Fruit fly (Drosophila melanogaster) whole organism, adult: ENCODE measurements around the gene Ptpmeg2.
A peak's percentile ranks its signal among the peaks of the same experiment; 100 is the strongest.

Experiments used
- CG11617 ChIP-seq: fragments of 200-800 bp; sonication (Bioruptor generic); optimal IDR thresholded peaks from 2 replicates; lab custom pipeline; 2017; ENCODE audit warnings: mild to moderate bottlenecking, missing biosample characterization, missing genetic modification reagents, missing genetic modification characterization
- CG14711 ChIP-seq: fragments of 200-800 bp; sonication (Bioruptor generic); optimal IDR thresholded peaks from 2 replicates; lab custom pipeline; 2018; ENCODE audit warnings: missing biosample characterization, mild to moderate bottlenecking, missing genetic modification characterization, moderate library complexity
- CG7045 ChIP-seq: fragments of 200-800 bp; sonication (Bioruptor generic); optimal IDR thresholded peaks from 2 replicates; lab custom pipeline; 2017; ENCODE audit warnings: missing biosample characterization, mild to moderate bottlenecking, missing genetic modification characterization
- Crg-1 ChIP-seq: fragments of 200-800 bp; sonication (Bioruptor generic); optimal IDR thresholded peaks from 2 replicates; lab custom pipeline; 2016; ENCODE audit warnings: missing biosample characterization, missing genetic modification characterization
- Mnt ChIP-seq: fragments of 200-800 bp; sonication (Bioruptor generic); optimal IDR thresholded peaks from 2 replicates; lab custom pipeline; 2016; ENCODE audit warnings: missing biosample characterization, mild to moderate bottlenecking, missing genetic modification characterization
- bab1 ChIP-seq: fragments of 200-800 bp; sonication (Bioruptor generic); optimal IDR thresholded peaks from 3 replicates; lab custom pipeline; 2019; ENCODE audit warnings: missing biosample characterization, mild to moderate bottlenecking, missing genetic modification characterization, moderate library complexity
- cic ChIP-seq: fragments of 200-800 bp; sonication (Bioruptor generic); optimal IDR thresholded peaks from 2 replicates; lab custom pipeline; 2017; ENCODE audit warnings: missing biosample characterization, mild to moderate bottlenecking, missing genetic modification characterization, moderate library complexity
- pad ChIP-seq: fragments of 200-800 bp; sonication (Bioruptor generic); optimal IDR thresholded peaks from 3 replicates; lab custom pipeline; 2017; ENCODE audit warnings: missing biosample characterization, missing genetic modification characterization, mild to moderate bottlenecking, moderate library complexity, missing genetic modification reagents

DNA sequence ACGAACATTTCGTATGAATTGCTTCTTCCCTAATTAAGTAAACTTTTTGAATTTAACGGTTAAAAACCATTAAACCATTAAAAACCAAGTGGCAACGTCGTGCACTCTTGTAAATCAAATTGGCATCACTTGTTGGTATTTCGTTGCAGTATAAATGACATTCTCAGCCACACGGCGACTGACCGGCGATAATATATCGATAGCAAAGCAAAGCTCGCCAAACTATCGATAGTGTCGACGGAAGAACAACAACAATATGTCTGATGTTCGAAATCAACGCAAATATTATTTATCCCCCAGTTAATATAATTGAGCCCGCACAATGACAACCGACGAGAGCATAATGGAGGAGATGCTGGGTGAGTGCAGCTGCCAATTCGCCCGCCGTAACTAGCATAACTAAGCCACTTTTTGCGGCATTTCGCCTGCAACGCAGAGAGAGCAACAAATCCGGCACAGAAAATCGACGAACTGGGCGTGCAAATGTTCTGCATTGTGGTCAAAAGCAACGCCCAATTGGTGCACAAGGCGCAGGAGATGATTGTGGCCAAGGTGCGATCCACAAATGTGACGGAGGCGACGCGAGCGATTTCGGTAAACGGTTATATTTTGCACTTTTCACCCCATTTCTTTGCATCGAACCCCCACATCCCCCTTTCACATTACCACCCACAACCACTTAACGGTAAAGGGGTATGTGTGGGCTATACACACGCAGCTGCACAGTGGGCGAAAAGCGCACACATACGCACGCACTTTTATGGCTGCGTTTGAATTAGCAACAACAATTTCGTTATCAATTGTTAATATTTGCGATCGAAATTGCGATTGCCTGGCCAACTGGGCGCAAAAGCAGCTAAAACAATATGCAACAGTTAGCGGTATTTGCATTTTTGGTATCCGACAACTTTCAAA is 57.9 kb downstream of the Ptpmeg2 start, which contains the start of gene Gga:
- TF ChIP-seq CG7045 (GFP tag; lab: Kevin White, UChicago) = no peak
- TF ChIP-seq CG14711 = no peak
- peak; percentile 1 for TF ChIP-seq Crg-1 (GFP tag; lab: Kevin White, UChicago)
- TF ChIP-seq Mnt (GFP tag; lab: Kevin White, UChicago) = peak; percentile 7
- TF ChIP-seq cic = no peak
- TF ChIP-seq bab1 = peak; percentile 42
- TF ChIP-seq pad = peak; percentile 62
- TF ChIP-seq CG11617 = peak; percentile 4
